Fruit fly (Drosophila melanogaster) whole organism, embryonic: ENCODE measurements around the gene CG17652.

Experiments
- Atf3 ChIP-seq: fragments of 200-800 bp; sonication (Bioruptor generic); optimal IDR thresholded peaks from 3 replicates; lab custom pipeline; 2016; ENCODE audit warnings: missing biosample characterization, missing genetic modification characterization
- CG31224 ChIP-seq: fragments of 200-800 bp; sonication (Bioruptor generic); IDR thresholded peaks from 2 replicates; pipeline ENCODE4 v1.3.6; 2022; ENCODE audit warnings: missing biosample characterization, missing genetic modification characterization
- CG34224 ChIP-seq: fragments of 200-800 bp; sonication (Bioruptor generic); IDR thresholded peaks from 3 replicates; pipeline ENCODE4 v1.3.6; 2022; ENCODE audit warnings: missing biosample characterization, missing genetic modification characterization; ENCODE audit not compliant: partially characterized antibody
- CG6765 ChIP-seq: fragments of 200-800 bp; sonication (Bioruptor generic); optimal IDR thresholded peaks from 3 replicates; lab custom pipeline; 2017; ENCODE audit warnings: missing biosample characterization, mild to moderate bottlenecking, missing genetic modification characterization
- CG8765 ChIP-seq: fragments of 200-800 bp; sonication (Bioruptor generic); IDR thresholded peaks from 2 replicates; pipeline ENCODE4 v1.3.6; 2022; ENCODE audit warnings: missing biosample characterization, missing genetic modification characterization
- Dll ChIP-seq: fragments of 200-800 bp; sonication (Bioruptor generic); IDR thresholded peaks from 4 replicates; pipeline ENCODE4 v1.3.6; 2022; ENCODE audit warnings: missing biosample characterization, missing genetic modification characterization; ENCODE audit not compliant: partially characterized antibody
- H2.0 ChIP-seq: fragments of 200-800 bp; sonication (Bioruptor generic); IDR thresholded peaks from 2 replicates; pipeline ENCODE4 v1.3.6; 2022; ENCODE audit warnings: missing biosample characterization, missing genetic modification characterization
- Mrtf ChIP-seq: fragments of 200-800 bp; sonication (Bioruptor generic); IDR thresholded peaks from 3 replicates; pipeline ENCODE4 v1.3.6; 2022; ENCODE audit warnings: missing biosample characterization, missing genetic modification characterization
- dpn ChIP-seq, 2 experiments: fragments of 200-800 bp; sonication (Bioruptor generic); optimal IDR thresholded peaks; 3 replicates each; lab custom pipeline; 2016; ENCODE audit warnings: missing biosample characterization in 2 of 2, missing genetic modification characterization in 2 of 2
- gsb ChIP-seq: fragments of 200-800 bp; sonication (Bioruptor generic); IDR thresholded peaks from 2 replicates; pipeline ENCODE4 v1.3.6; 2022; ENCODE audit warnings: missing biosample characterization, missing genetic modification characterization
- kay ChIP-seq: fragments of 200-800 bp; sonication (Bioruptor generic); optimal IDR thresholded peaks from 2 replicates; lab custom pipeline; 2016; ENCODE audit warnings: missing biosample characterization, missing genetic modification characterization
- sqz ChIP-seq: fragments of 200-800 bp; sonication (Bioruptor generic); optimal IDR thresholded peaks from 3 replicates; lab custom pipeline; 2018; ENCODE audit warnings: missing biosample characterization, mild to moderate bottlenecking, missing genetic modification characterization
- sug ChIP-seq: fragments of 200-800 bp; optimal IDR thresholded peaks from 2 replicates; lab custom pipeline; 2019; ENCODE audit warnings: missing biosample characterization, mild to moderate bottlenecking, missing genetic modification characterization, moderate library complexity

DNA sequence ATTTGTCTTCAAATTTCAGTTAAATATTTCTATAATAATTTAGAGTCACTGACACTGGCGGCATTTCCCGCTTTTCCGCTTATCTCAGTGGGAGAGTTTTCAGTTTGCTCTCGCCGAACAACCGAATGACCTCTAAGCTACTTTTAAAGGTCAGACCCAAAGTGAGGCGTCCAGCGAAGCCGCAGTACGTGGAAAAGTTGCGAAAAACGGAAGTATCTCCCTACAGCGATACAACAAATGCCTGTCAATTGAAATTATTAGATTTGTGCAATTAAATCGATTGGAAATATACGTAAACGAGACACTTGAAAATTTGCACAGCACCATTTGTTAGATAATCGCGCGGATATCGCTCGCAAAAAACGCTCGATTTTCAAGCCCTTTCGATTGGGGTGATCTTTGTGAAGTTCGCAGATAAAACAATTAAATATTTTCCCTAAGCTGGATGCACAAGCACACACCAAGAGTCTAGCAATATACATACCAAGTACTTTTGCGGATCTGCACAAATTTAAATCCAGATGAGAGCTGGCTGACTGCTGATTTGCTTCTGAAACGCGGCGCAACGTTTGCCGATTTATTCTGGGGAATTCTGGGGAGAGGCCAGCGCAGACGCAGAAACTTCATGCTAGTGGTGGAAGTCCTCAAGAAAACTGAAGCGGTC is 4.9 kb downstream of the CG17652 start:
- no peak for TF ChIP-seq CG6765 (GFP tag; lab: Kevin White, UChicago)
- TF ChIP-seq CG34224 (GFP tag; lab: Robert Waterston, UW) = no peak
- no peak for TF ChIP-seq sug
- no peak for TF ChIP-seq gsb (GFP tag; lab: Robert Waterston, UW)
- TF ChIP-seq CG8765 (GFP tag; lab: Robert Waterston, UW) = no peak
- TF ChIP-seq sqz (GFP tag; lab: Kevin White, UChicago) = no peak
- TF ChIP-seq dpn (GFP tag; optimal IDR thresholded peaks at IDR 0.05; lab: Kevin White, UChicago) = no peak
- TF ChIP-seq Atf3 (GFP tag; lab: Kevin White, UChicago) = no peak
- no peak for TF ChIP-seq Dll (GFP tag; lab: Robert Waterston, UW)
- TF ChIP-seq H2.0 (GFP tag; lab: Robert Waterston, UW) = no peak
- TF ChIP-seq Mrtf (GFP tag; lab: Robert Waterston, UW) = no peak
- TF ChIP-seq kay (GFP tag; lab: Kevin White, UChicago) = no peak
- TF ChIP-seq CG31224 = no peak
